Fruit fly (Drosophila melanogaster): ENCODE measurements around the gene Or65b.

- no peak for TF ChIP-seq psq (optimal IDR thresholded peaks at IDR 0.05)
- no peak for TF ChIP-seq Myc (optimal IDR thresholded peaks at IDR 0.05)
- no peak for TF ChIP-seq insv (optimal IDR thresholded peaks at IDR 0.05)
Observed at dm6 chr3L:6325312-6325711, at the start of gene Or65b.

Measured in Kc167 (cell line).